Worm (Caenorhabditis elegans) whole organism, mixed stage, embryonic: Measurements from ENCODE around the gene lin-56.

ENCODE experiments used
- M03D4.4 ChIP-seq: sonication (generic microtip); optimal IDR thresholded peaks from 2 replicates; lab custom pipeline; 2017; ENCODE audit warnings: mild to moderate bottlenecking, missing genetic modification characterization, missing compliant biosample characterization
- bed-3 ChIP-seq: fragments of 200-800 bp; sonication (Bioruptor generic); optimal IDR thresholded peaks from 3 replicates; lab custom pipeline; 2018; ENCODE audit warnings: mild to moderate bottlenecking, missing genetic modification characterization, moderate library complexity, missing compliant biosample characterization
- blmp-1 ChIP-seq: fragments of 150-350 bp; optimal IDR thresholded peaks from 2 replicates; lab custom pipeline; 2014; ENCODE audit warnings: missing biosample characterization, missing genetic modification characterization
- ceh-39 ChIP-seq: fragments of 150-350 bp; optimal IDR thresholded peaks from 2 replicates; lab custom pipeline; 2014; ENCODE audit warnings: missing biosample characterization, missing genetic modification characterization
- ceh-43 ChIP-seq: fragments of 200-800 bp; sonication (Bioruptor generic); optimal IDR thresholded peaks from 2 replicates; lab custom pipeline; 2018; ENCODE audit warnings: mild to moderate bottlenecking, missing genetic modification characterization, moderate library complexity, missing compliant biosample characterization
- ceh-83 ChIP-seq: fragments of 200-800 bp; sonication (Bioruptor generic); optimal IDR thresholded peaks from 2 replicates; lab custom pipeline; 2018; ENCODE audit warnings: mild to moderate bottlenecking, missing genetic modification characterization, missing compliant biosample characterization
- ces-1 ChIP-seq: fragments of 150-350 bp; optimal IDR thresholded peaks from 2 replicates; lab custom pipeline; 2014; ENCODE audit warnings: missing biosample characterization, missing genetic modification reagents, missing genetic modification characterization
- drap-1 ChIP-seq: fragments of 200-800 bp; sonication (Bioruptor generic); optimal IDR thresholded peaks from 3 replicates; lab custom pipeline; 2018; ENCODE audit warnings: mild to moderate bottlenecking, missing genetic modification characterization, missing compliant biosample characterization
- elt-3 ChIP-seq: fragments of 150-350 bp; optimal IDR thresholded peaks from 2 replicates; lab custom pipeline; 2014; ENCODE audit warnings: missing biosample characterization, missing genetic modification characterization
- flh-1 ChIP-seq: fragments of 200-800 bp; sonication (Bioruptor generic); optimal IDR thresholded peaks from 2 replicates; lab custom pipeline; 2018; ENCODE audit warnings: mild to moderate bottlenecking, missing genetic modification characterization, moderate library complexity, missing compliant biosample characterization
- hlh-1 ChIP-seq: fragments of 150-350 bp; optimal IDR thresholded peaks from 2 replicates; lab custom pipeline; 2014; ENCODE audit warnings: missing biosample characterization, missing genetic modification reagents, missing genetic modification characterization
- lin-13 ChIP-seq: fragments of 150-350 bp; optimal IDR thresholded peaks from 2 replicates; lab custom pipeline; 2014; ENCODE audit warnings: missing biosample characterization, missing genetic modification characterization
- lin-32 ChIP-seq: fragments of 200-800 bp; sonication (Bioruptor generic); optimal IDR thresholded peaks from 2 replicates; lab custom pipeline; 2018; ENCODE audit warnings: mild to moderate bottlenecking, missing genetic modification characterization, missing compliant biosample characterization
- mab-5 ChIP-seq: fragments of 150-350 bp; optimal IDR thresholded peaks from 2 replicates; lab custom pipeline; 2014; ENCODE audit warnings: missing biosample characterization, missing genetic modification characterization
- mep-1 ChIP-seq: fragments of 150-350 bp; optimal IDR thresholded peaks from 2 replicates; lab custom pipeline; 2017; ENCODE audit warnings: missing biosample characterization, missing genetic modification reagents, missing genetic modification characterization, inconsistent platforms
- mls-2 ChIP-seq: sonication (generic microtip); optimal IDR thresholded peaks from 2 replicates; lab custom pipeline; 2016; ENCODE audit warnings: mild to moderate bottlenecking, missing genetic modification characterization, moderate library complexity, missing compliant biosample characterization
- nhr-12 ChIP-seq: fragments of 150-350 bp; optimal IDR thresholded peaks from 2 replicates; lab custom pipeline; 2014; ENCODE audit warnings: missing biosample characterization, missing genetic modification characterization
- nhr-2 ChIP-seq: fragments of 150-350 bp; optimal IDR thresholded peaks from 2 replicates; lab custom pipeline; 2014; ENCODE audit warnings: missing biosample characterization, missing genetic modification characterization
- nhr-237 ChIP-seq: fragments of 150-350 bp; optimal IDR thresholded peaks from 2 replicates; lab custom pipeline; 2014; ENCODE audit warnings: missing biosample characterization, missing genetic modification characterization
- nhr-28 ChIP-seq: fragments of 150-350 bp; optimal IDR thresholded peaks from 2 replicates; lab custom pipeline; 2014; ENCODE audit warnings: missing biosample characterization, missing genetic modification characterization
- nhr-76 ChIP-seq: sonication (generic microtip); optimal IDR thresholded peaks from 2 replicates; lab custom pipeline; 2017; ENCODE audit warnings: missing biosample characterization, missing genetic modification characterization
- pha-4 ChIP-seq: fragments of 150-350 bp; optimal IDR thresholded peaks from 2 replicates; lab custom pipeline; 2018; ENCODE audit warnings: missing biosample characterization, missing genetic modification reagents, missing genetic modification characterization
- sem-2 ChIP-seq: fragments of 200-800 bp; sonication (Bioruptor generic); optimal IDR thresholded peaks from 2 replicates; lab custom pipeline; 2018; ENCODE audit warnings: mild to moderate bottlenecking, missing genetic modification characterization, missing compliant biosample characterization
- snpc-4 ChIP-seq: fragments of 150-350 bp; optimal IDR thresholded peaks from 2 replicates; lab custom pipeline; 2014; ENCODE audit warnings: missing biosample characterization, missing genetic modification characterization
- sptf-1 ChIP-seq: sonication (generic microtip); optimal IDR thresholded peaks from 2 replicates; lab custom pipeline; 2017; ENCODE audit warnings: mild to moderate bottlenecking, missing genetic modification characterization, moderate library complexity, missing compliant biosample characterization
- unc-120 ChIP-seq: sonication (generic microtip); optimal IDR thresholded peaks from 2 replicates; lab custom pipeline; 2017; ENCODE audit warnings: missing genetic modification characterization, missing compliant biosample characterization; ENCODE audit not compliant: poor library complexity, severe bottlenecking
- unc-39 ChIP-seq: fragments of 150-350 bp; optimal IDR thresholded peaks from 2 replicates; lab custom pipeline; 2014; ENCODE audit warnings: missing biosample characterization, missing genetic modification characterization
- unc-62 ChIP-seq: fragments of 150-350 bp; optimal IDR thresholded peaks from 2 replicates; lab custom pipeline; 2014; ENCODE audit warnings: missing biosample characterization, missing genetic modification reagents, missing genetic modification characterization
- zip-8 ChIP-seq: fragments of 150-350 bp; optimal IDR thresholded peaks from 2 replicates; lab custom pipeline; 2014; ENCODE audit warnings: missing biosample characterization, missing genetic modification characterization
- ztf-11 ChIP-seq: fragments of 150-350 bp; optimal IDR thresholded peaks from 2 replicates; lab custom pipeline; 2014; ENCODE audit warnings: missing biosample characterization, missing genetic modification characterization

Gene lin-56

ce11 chrII:10446300-10446699, 3.5 kb upstream of the lin-56 start:
- TF ChIP-seq bed-3 (GFP tag; lab: Kevin White, UChicago) (no peak), sptf-1 (no peak), elt-3 (tag; lab: Kevin White, UChicago) (no peak), drap-1 (GFP tag; lab: Kevin White, UChicago) (no peak), zip-8 (tag; lab: Kevin White, UChicago) (no peak), unc-62 (GFP tag; lab: Kevin White, UChicago) (no peak), sem-2 (no peak), nhr-28 (tag; lab: Kevin White, UChicago) (no peak), unc-120 (tag; lab: Kevin White, UChicago) (no peak), ceh-43 (no peak), ztf-11 (tag; lab: Kevin White, UChicago) (no peak)

DNA sequence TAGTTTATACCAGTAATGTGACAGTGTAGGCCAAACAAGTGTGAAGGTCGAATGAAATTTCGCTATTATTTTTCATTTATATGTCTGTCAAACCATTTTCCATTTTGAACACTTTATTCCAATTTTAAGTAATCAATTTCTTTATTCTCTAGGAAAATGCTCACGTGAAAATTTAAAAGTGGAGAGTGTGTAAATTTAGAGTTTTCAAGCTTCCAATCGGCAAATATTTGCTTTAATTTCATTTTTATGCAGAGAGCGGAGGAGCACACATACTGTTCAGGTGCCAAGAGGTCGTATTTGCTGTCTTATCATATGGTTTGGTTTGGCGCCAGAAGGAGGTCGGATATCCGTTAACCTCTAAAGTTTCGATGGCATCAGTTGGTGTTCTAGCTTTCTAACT, 3.0 kb upstream of the lin-56 start:
- TF ChIP-seq blmp-1 (no peak), nhr-76 (no peak), lin-13 (tag; lab: Kevin White, UChicago) (no peak), pha-4 (tag; lab: Kevin White, UChicago) (no peak), nhr-28 (tag; lab: Kevin White, UChicago) (no peak), unc-39 (tag; lab: Kevin White, UChicago) (no peak), nhr-2 (tag; lab: Kevin White, UChicago) (no peak), snpc-4 (tag; lab: Kevin White, UChicago) (no peak), elt-3 (tag; lab: Kevin White, UChicago) (no peak), mls-2 (tag; lab: Kevin White, UChicago) (no peak)

- no peak for TF ChIP-seq sptf-1
- no peak for TF ChIP-seq drap-1 (GFP tag; lab: Kevin White, UChicago)
- TF ChIP-seq flh-1 (GFP tag; lab: Kevin White, UChicago): no peak
- TF ChIP-seq unc-39 (tag; lab: Kevin White, UChicago): no peak
- TF ChIP-seq ztf-11 (tag; lab: Kevin White, UChicago): no peak
- TF ChIP-seq lin-32 (GFP tag; lab: Kevin White, UChicago): no peak
- no peak for TF ChIP-seq pha-4 (tag; lab: Kevin White, UChicago)
- TF ChIP-seq sem-2: no peak
- TF ChIP-seq mls-2 (tag; lab: Kevin White, UChicago): no peak
- no peak for TF ChIP-seq nhr-12 (tag; lab: Kevin White, UChicago)
- TF ChIP-seq ceh-83: no peak
- no peak for TF ChIP-seq M03D4.4 (tag; lab: Kevin White, UChicago)
- no peak for TF ChIP-seq ceh-39 (tag; lab: Kevin White, UChicago)
- TF ChIP-seq hlh-1 (tag; lab: Kevin White, UChicago): no peak
These were observed 2.2 kb upstream of the lin-56 start, which contains the start of gene ZK673.2 for ce11 chrII:10447348-10448316. Gene ZK673.2, plus strand, starts transcription at chrII:10448266.

DNA sequence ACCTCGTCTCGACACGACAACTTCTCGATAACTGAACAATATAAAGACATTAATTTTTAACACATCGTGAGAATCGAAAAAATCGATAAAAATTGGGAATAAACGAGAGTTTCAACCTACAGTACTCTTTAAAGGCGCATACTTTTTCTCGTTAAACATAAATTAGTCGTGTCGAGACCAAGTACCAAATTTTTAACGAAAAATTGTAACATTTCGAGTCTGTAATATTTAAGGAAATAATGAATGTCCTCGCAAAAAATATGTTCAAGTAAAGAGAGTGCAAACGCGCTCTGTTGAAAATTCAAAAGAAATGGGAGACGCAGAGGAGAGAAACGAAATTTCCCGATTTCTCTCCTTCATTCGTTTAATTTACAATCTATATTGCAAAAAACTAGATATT, 528 bp downstream of the lin-56 start:
- TF ChIP-seq mep-1 (peak; percentile 27), sptf-1 (no peak)

DNA sequence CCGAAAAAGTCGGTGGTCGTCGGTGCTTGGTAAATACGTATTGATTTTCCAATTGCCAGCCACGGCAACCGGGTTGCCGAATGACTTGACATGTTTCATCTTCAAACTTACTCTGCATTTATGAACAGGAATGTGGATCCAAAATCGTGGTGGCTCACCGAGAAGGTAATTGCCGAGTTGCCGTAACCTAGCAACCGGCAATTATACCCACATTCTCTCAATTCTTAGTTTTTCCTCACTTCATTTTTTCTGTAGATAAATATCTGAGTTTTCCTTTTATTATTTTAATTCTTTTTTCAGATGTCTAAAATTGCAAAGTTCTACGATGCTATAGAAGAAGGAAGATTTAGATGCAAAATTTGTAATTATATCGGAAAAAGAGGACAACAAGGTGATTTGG, 2.8 kb downstream of the lin-56 start, which contains the start of gene ZK673.4:
Gene ZK673.4, plus strand, starts transcription at position 301 of the 400 bp plus-strand sequence.
- TF ChIP-seq ces-1 (GFP tag; lab: Kevin White, UChicago) (no peak), sem-2 (no peak), ceh-39 (tag; lab: Kevin White, UChicago) (no peak), nhr-237 (tag; lab: Kevin White, UChicago) (no peak), elt-3 (tag; lab: Kevin White, UChicago) (no peak), ztf-11 (tag; lab: Kevin White, UChicago) (no peak), mep-1 (no peak), pha-4 (tag; lab: Kevin White, UChicago) (no peak), mab-5 (no peak), M03D4.4 (tag; lab: Kevin White, UChicago) (no peak), sptf-1 (no peak), unc-62 (GFP tag; lab: Kevin White, UChicago) (no peak), snpc-4 (tag; lab: Kevin White, UChicago) (no peak), lin-32 (GFP tag; lab: Kevin White, UChicago) (no peak), blmp-1 (no peak)
